Worm (Caenorhabditis elegans) whole organism, L1 larva: ENCODE results near the gene irk-3.

ENCODE experiments used
- C04F5.9 ChIP-seq: sonication (generic microtip); optimal IDR thresholded peaks from 2 replicates; lab custom pipeline; 2016; ENCODE audit warnings: missing genetic modification characterization, missing compliant biosample characterization
- F16B12.6 ChIP-seq: fragments of 150-350 bp; optimal IDR thresholded peaks from 2 replicates; lab custom pipeline; 2014; ENCODE audit warnings: missing biosample characterization, missing genetic modification characterization
- Y116A8C.19 ChIP-seq: sonication (generic microtip); optimal IDR thresholded peaks from 2 replicates; lab custom pipeline; 2016; ENCODE audit warnings: missing compliant biosample characterization, missing genetic modification characterization, borderline replicate concordance
- ama-1 ChIP-seq: fragments of 150-350 bp; optimal IDR thresholded peaks from 2 replicates; lab custom pipeline; 2014
- ceh-8 ChIP-seq: fragments of 200-800 bp; sonication (Bioruptor generic); optimal IDR thresholded peaks from 2 replicates; lab custom pipeline; 2018; ENCODE audit warnings: mild to moderate bottlenecking, missing genetic modification characterization, moderate library complexity, missing compliant biosample characterization
- ceh-82 ChIP-seq, 3 experiments: fragments of 150-350 bp in 1 of 3; sonication (generic microtip) in 2 of 3; optimal IDR thresholded peaks; 2 replicates each; lab custom pipeline; 2014 to 2017; ENCODE audit warnings: missing biosample characterization in 3 of 3, missing genetic modification characterization in 3 of 3
- ceh-88 ChIP-seq: fragments of 200-800 bp; sonication (Bioruptor generic); IDR thresholded peaks from 2 replicates; pipeline ENCODE4 v1.3.6; 2022; ENCODE audit warnings: missing genetic modification characterization, missing compliant biosample characterization
- ceh-90 ChIP-seq: sonication (generic microtip); optimal IDR thresholded peaks from 2 replicates; lab custom pipeline; 2016; ENCODE audit warnings: missing genetic modification characterization, missing compliant biosample characterization
- ces-1 ChIP-seq: fragments of 150-350 bp; optimal IDR thresholded peaks from 2 replicates; lab custom pipeline; 2014; ENCODE audit warnings: missing biosample characterization, missing genetic modification reagents, missing genetic modification characterization
- dsc-1 ChIP-seq: sonication (generic microtip); optimal IDR thresholded peaks from 2 replicates; lab custom pipeline; 2016; ENCODE audit warnings: mild to moderate bottlenecking, missing genetic modification characterization, missing compliant biosample characterization
- efl-1 ChIP-seq, 4 experiments: fragments of 150-350 bp; optimal IDR thresholded peaks in 3 of 4; peaks in 1 of 4; 1 replicate in 1 of 4; 2 replicates in 3 of 4; lab custom pipeline; 2014; ENCODE audit warnings: missing biosample characterization in 2 of 4, missing genetic modification characterization in 2 of 4, missing genetic modification reagents in 2 of 4
- egl-27 ChIP-seq, 2 experiments: fragments of 150-350 bp in 1 of 2; sonication (generic microtip); optimal IDR thresholded peaks; 3 replicates each; lab custom pipeline; 2017 to 2018; ENCODE audit warnings: missing biosample characterization in 2 of 2, missing genetic modification characterization in 2 of 2, missing genetic modification reagents in 2 of 2
- ets-5 ChIP-seq: fragments of 200-800 bp; sonication (Bioruptor generic); IDR thresholded peaks from 2 replicates; pipeline ENCODE4 v1.3.6; 2022; ENCODE audit warnings: missing genetic modification characterization, missing compliant biosample characterization
- fkh-10 ChIP-seq: sonication (generic microtip); optimal IDR thresholded peaks from 2 replicates; lab custom pipeline; 2017; ENCODE audit warnings: missing biosample characterization, missing genetic modification reagents, missing genetic modification characterization
- fkh-4 ChIP-seq: sonication (generic microtip); optimal IDR thresholded peaks from 2 replicates; lab custom pipeline; 2016; ENCODE audit warnings: missing compliant biosample characterization, missing genetic modification characterization, borderline replicate concordance
- fkh-8 ChIP-seq: sonication (generic microtip); optimal IDR thresholded peaks from 2 replicates; lab custom pipeline; 2016; ENCODE audit warnings: mild to moderate bottlenecking, missing genetic modification characterization, missing compliant biosample characterization
- fos-1 ChIP-seq: fragments of 150-350 bp; optimal IDR thresholded peaks from 2 replicates; lab custom pipeline; 2014; ENCODE audit warnings: missing biosample characterization, missing genetic modification characterization
- grh-1 ChIP-seq: fragments of 200-800 bp; sonication (Bioruptor generic); IDR thresholded peaks from 2 replicates; pipeline ENCODE4 v1.3.6; 2022; ENCODE audit warnings: missing genetic modification reagents, missing genetic modification characterization, missing compliant biosample characterization
- hpl-2 ChIP-seq: fragments of 150-350 bp; optimal IDR thresholded peaks from 2 replicates; lab custom pipeline; 2014; ENCODE audit warnings: missing biosample characterization, missing genetic modification reagents, missing genetic modification characterization
- jun-1 ChIP-seq: fragments of 150-350 bp; optimal IDR thresholded peaks from 2 replicates; lab custom pipeline; 2014; ENCODE audit warnings: missing biosample characterization, missing genetic modification reagents, missing genetic modification characterization
- lin-14 ChIP-seq: fragments of 200-800 bp; sonication (Bioruptor generic); optimal IDR thresholded peaks from 2 replicates; lab custom pipeline; 2018; ENCODE audit warnings: mild to moderate bottlenecking, missing genetic modification characterization, moderate library complexity, missing compliant biosample characterization
- lin-15B ChIP-seq: fragments of 150-350 bp; sonication (generic microtip); optimal IDR thresholded peaks from 3 replicates; lab custom pipeline; 2014; ENCODE audit warnings: missing biosample characterization, missing genetic modification characterization
- lin-35 ChIP-seq, 2 experiments: fragments of 150-350 bp; optimal IDR thresholded peaks; 2 replicates each; lab custom pipeline; 2014; ENCODE audit warnings: missing biosample characterization in 2 of 2, missing genetic modification characterization in 2 of 2, missing genetic modification reagents in 2 of 2
- lir-3 ChIP-seq: sonication (generic microtip); optimal IDR thresholded peaks from 2 replicates; lab custom pipeline; 2016; ENCODE audit warnings: mild to moderate bottlenecking, missing genetic modification characterization, moderate library complexity, missing compliant biosample characterization; ENCODE audit not compliant: poor library complexity
- lsy-2 ChIP-seq, 2 experiments: fragments of 150-350 bp; optimal IDR thresholded peaks; 2 replicates each; lab custom pipeline; 2014; ENCODE audit warnings: missing biosample characterization in 2 of 2, missing genetic modification characterization in 2 of 2
- mab-9 ChIP-seq: fragments of 200-800 bp; sonication (Bioruptor generic); IDR thresholded peaks from 2 replicates; pipeline ENCODE4 v1.3.6; 2022; ENCODE audit warnings: missing genetic modification reagents, missing genetic modification characterization, missing compliant biosample characterization
- mef-2 ChIP-seq: fragments of 150-350 bp; optimal IDR thresholded peaks from 2 replicates; lab custom pipeline; 2014; ENCODE audit warnings: missing biosample characterization, missing genetic modification characterization
- nhr-11 ChIP-seq: fragments of 150-350 bp; optimal IDR thresholded peaks from 2 replicates; lab custom pipeline; 2014; ENCODE audit warnings: missing biosample characterization, missing genetic modification characterization
- nhr-19 ChIP-seq: fragments of 200-800 bp; sonication (Bioruptor generic); conservative IDR thresholded peaks from 2 replicates; pipeline ENCODE4 v1.3.6; 2022; ENCODE audit warnings: missing genetic modification characterization, missing compliant biosample characterization
- nhr-237 ChIP-seq: fragments of 150-350 bp; optimal IDR thresholded peaks from 2 replicates; lab custom pipeline; 2014; ENCODE audit warnings: missing biosample characterization, missing genetic modification characterization
- nhr-47 ChIP-seq: sonication (generic microtip); optimal IDR thresholded peaks from 2 replicates; lab custom pipeline; 2016; ENCODE audit warnings: mild to moderate bottlenecking, missing genetic modification characterization, moderate library complexity, missing compliant biosample characterization
- nhr-71 ChIP-seq: sonication (generic microtip); optimal IDR thresholded peaks from 2 replicates; lab custom pipeline; 2016; ENCODE audit warnings: mild to moderate bottlenecking, missing genetic modification characterization, moderate library complexity, missing compliant biosample characterization
- pax-3 ChIP-seq: fragments of 200-800 bp; sonication (Bioruptor generic); optimal IDR thresholded peaks from 2 replicates; lab custom pipeline; 2018; ENCODE audit warnings: mild to moderate bottlenecking, missing genetic modification characterization, moderate library complexity, missing compliant biosample characterization
- pqm-1 ChIP-seq: sonication (generic microtip); optimal IDR thresholded peaks from 3 replicates; lab custom pipeline; 2017; ENCODE audit warnings: missing biosample characterization, missing genetic modification characterization
- rnt-1 ChIP-seq: sonication (generic microtip); optimal IDR thresholded peaks from 2 replicates; lab custom pipeline; 2016; ENCODE audit warnings: mild to moderate bottlenecking, missing genetic modification characterization, moderate library complexity, missing compliant biosample characterization
- snpc-4 ChIP-seq: fragments of 150-350 bp; optimal IDR thresholded peaks from 2 replicates; lab custom pipeline; 2014; ENCODE audit warnings: missing biosample characterization, missing genetic modification characterization
- snu-23 ChIP-seq: sonication (generic microtip); optimal IDR thresholded peaks from 2 replicates; lab custom pipeline; 2016; ENCODE audit warnings: missing genetic modification characterization, missing compliant biosample characterization
- sox-4 ChIP-seq: sonication (generic microtip); optimal IDR thresholded peaks from 2 replicates; lab custom pipeline; 2016; ENCODE audit warnings: missing genetic modification characterization, missing compliant biosample characterization
- sup-37 ChIP-seq: fragments of 200-800 bp; sonication (Bioruptor generic); optimal IDR thresholded peaks from 2 replicates; lab custom pipeline; 2018; ENCODE audit warnings: mild to moderate bottlenecking, missing genetic modification characterization, missing compliant biosample characterization
- swsn-7 ChIP-seq: sonication (generic microtip); optimal IDR thresholded peaks from 2 replicates; lab custom pipeline; 2016; ENCODE audit warnings: missing genetic modification characterization, missing compliant biosample characterization
- tbx-2 ChIP-seq: sonication (generic microtip); optimal IDR thresholded peaks from 2 replicates; lab custom pipeline; 2016; ENCODE audit warnings: missing genetic modification characterization, missing compliant biosample characterization
- unc-30 ChIP-seq: sonication (generic microtip); optimal IDR thresholded peaks from 2 replicates; lab custom pipeline; 2017; ENCODE audit warnings: missing biosample characterization, missing genetic modification characterization
- unc-62 ChIP-seq: fragments of 150-350 bp; optimal IDR thresholded peaks from 2 replicates; lab custom pipeline; 2014; ENCODE audit warnings: missing biosample characterization, missing genetic modification reagents, missing genetic modification characterization
- vab-15 ChIP-seq: sonication (generic microtip); optimal IDR thresholded peaks from 2 replicates; lab custom pipeline; 2017; ENCODE audit warnings: missing genotype, mild to moderate bottlenecking, missing genetic modification characterization, missing compliant biosample characterization

irk-3 gene

ce11 chrX:14401230-14401629 lies 31.0 kb upstream of the irk-3 start:
- TF ChIP-seq unc-30 (tag; lab: Kevin White, UChicago) (no peak), fos-1 (tag; lab: Kevin White, UChicago) (no peak), nhr-47 (tag; lab: Kevin White, UChicago) (no peak), fkh-4 (tag; lab: Kevin White, UChicago) (peak; percentile 73), lsy-2 (tag; optimal IDR thresholded peaks at IDR 0.05; lab: Kevin White, UChicago) (no peak), egl-27 (tag; optimal IDR thresholded peaks at IDR 0.05; lab: Kevin White, UChicago) (no peak), swsn-7 (no peak), lin-35 (GFP tag; optimal IDR thresholded peaks at IDR 0.05; lab: Kevin White, UChicago) (no peak), Y116A8C.19 (tag; lab: Kevin White, UChicago) (no peak), snpc-4 (tag; lab: Kevin White, UChicago) (no peak), ama-1 (no peak), nhr-71 (tag; lab: Kevin White, UChicago) (no peak), dsc-1 (tag; lab: Kevin White, UChicago) (peak; percentile 95)
- TF ChIP-seq, all 84 proteins: peak for 2

ce11 chrX:14399035-14399434 lies 28.8 kb upstream of the irk-3 start:
- TF ChIP-seq ceh-88 (GFP tag; lab: Robert Waterston, UW) (no peak), fkh-10 (peak; percentile 65), fos-1 (tag; lab: Kevin White, UChicago) (no peak)

ce11 chrX:14395267-14395666 lies 25.1 kb upstream of the irk-3 start, which contains the start of gene Y60A9.1:
Y60A9.1 (minus strand) TSS chrX:14395367.
- TF ChIP-seq pax-3 (tag; lab: Kevin White, UChicago) (no peak), pqm-1 (tag; lab: Kevin White, UChicago) (no peak), efl-1 (optimal IDR thresholded peaks at IDR 0.05; lab: Kevin White, UChicago) (no peak), efl-1 (GFP tag; optimal IDR thresholded peaks at IDR 0.05 in 1 of 2; lab: Kevin White, UChicago) (no peak), ceh-8 (no peak), snu-23 (GFP tag; lab: Kevin White, UChicago) (no peak), sup-37 (GFP tag; lab: Kevin White, UChicago) (no peak), lin-35 (GFP tag; optimal IDR thresholded peaks at IDR 0.05; lab: Kevin White, UChicago) (no peak), jun-1 (no peak), Y116A8C.19 (tag; lab: Kevin White, UChicago) (no peak), unc-62 (no peak), lin-15B (tag; lab: Kevin White, UChicago) (no peak), mef-2 (no peak), ces-1 (GFP tag; lab: Kevin White, UChicago) (no peak), vab-15 (tag; lab: Kevin White, UChicago) (no peak), nhr-11 (tag; lab: Kevin White, UChicago) (no peak), snpc-4 (tag; lab: Kevin White, UChicago) (no peak), hpl-2 (GFP tag; lab: Kevin White, UChicago) (no peak)

ce11 chrX:14382951-14383350 lies 12.7 kb upstream of the irk-3 start, which contains the start of gene Y60A9.3:
Y60A9.3 (plus strand) TSS chrX:14383251.
- TF ChIP-seq unc-62 (no peak), rnt-1 (tag; lab: Kevin White, UChicago) (no peak), mab-9 (GFP tag; lab: Robert Waterston, UW) (no peak), C04F5.9 (tag; lab: Kevin White, UChicago) (no peak), ceh-90 (tag; lab: Kevin White, UChicago) (no peak), nhr-71 (tag; lab: Kevin White, UChicago) (no peak), nhr-19 (no peak), ceh-88 (GFP tag; lab: Robert Waterston, UW) (no peak)

- TF ChIP-seq lin-14 (GFP tag; lab: Kevin White, UChicago): no peak
- no peak for TF ChIP-seq nhr-237 (tag; lab: Kevin White, UChicago)
- TF ChIP-seq ets-5: no peak
- no peak for TF ChIP-seq tbx-2 (tag; lab: Kevin White, UChicago)
- no peak for TF ChIP-seq grh-1
- TF ChIP-seq efl-1 (optimal IDR thresholded peaks at IDR 0.05; lab: Kevin White, UChicago): no peak
- no peak for TF ChIP-seq efl-1 (GFP tag; optimal IDR thresholded peaks at IDR 0.05 in 1 of 2; lab: Kevin White, UChicago)
- no peak for TF ChIP-seq fkh-10
- TF ChIP-seq F16B12.6 (tag; lab: Kevin White, UChicago): no peak
- no peak for TF ChIP-seq sox-4
- no peak for TF ChIP-seq ceh-82 (tag; optimal IDR thresholded peaks at IDR 0.05; lab: Kevin White, UChicago)
- no peak for TF ChIP-seq snpc-4 (tag; lab: Kevin White, UChicago)
- no peak for TF ChIP-seq fkh-8 (tag; lab: Kevin White, UChicago)
- no peak for TF ChIP-seq pqm-1 (tag; lab: Kevin White, UChicago)
- TF ChIP-seq lir-3 (tag; lab: Kevin White, UChicago): no peak
- no peak for TF ChIP-seq ama-1
- TF ChIP-seq unc-30 (tag; lab: Kevin White, UChicago): no peak
These were observed 7.0 kb upstream of the irk-3 start, which contains the start of gene Y60A9A.1 for ce11 chrX:14377169-14377568. Y60A9A.1 (minus strand) TSS chrX:14377269.
